Worm (Caenorhabditis elegans): ENCODE data around the gene ZK616.3.

Gene ZK616.3

DNA sequence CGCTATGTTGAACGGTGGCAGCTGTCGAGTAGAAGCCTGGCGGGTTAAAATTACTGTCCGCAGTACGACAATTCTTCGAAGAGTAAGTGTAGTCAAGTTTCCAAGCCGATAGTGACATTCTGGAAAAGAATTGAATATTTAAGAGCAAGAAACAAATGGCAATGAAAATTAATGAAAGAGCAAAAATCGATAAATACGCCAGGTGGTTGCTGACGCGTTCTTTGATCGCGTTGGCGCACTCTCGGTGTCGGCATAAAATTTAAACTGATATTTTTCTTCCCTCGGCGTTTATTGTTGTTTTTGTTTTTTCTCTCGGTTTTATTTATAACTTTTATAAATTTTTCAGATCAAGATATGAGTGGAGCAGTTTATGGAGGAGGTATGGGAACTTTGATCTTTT, 2.2 kb upstream of the ZK616.3 start, which contains the start of the genes perm-3 and swsn-6 (continued):
- TF ChIP-seq B0336.3 (GFP tag; IDR thresholded peaks at IDR 0.05) (peak; percentile 61), tbp1 (GFP tag; optimal IDR thresholded peaks at IDR 0.05) (peak; percentile 50), dpl-1 (GFP tag; optimal IDR thresholded peaks at IDR 0.05) (no peak), pha-4 (tag; optimal IDR thresholded peaks at IDR 0.05) (peak; percentile 0), lin-54 (GFP tag; optimal IDR thresholded peaks at IDR 0.05) (peak; percentile 81), sea-2 (GFP tag; IDR thresholded peaks at IDR 0.05) (no peak), hrde-1 (tag; optimal IDR thresholded peaks at IDR 0.05; ENCODE audit: borderline replicate concordance) (no peak), snpc-1.1 (tag; optimal IDR thresholded peaks at IDR 0.05; ENCODE audit: insufficient read depth) (no peak), F57A8.1 (GFP tag; optimal IDR thresholded peaks at IDR 0.05) (no peak), egl-44 (GFP tag; IDR thresholded peaks at IDR 0.05) (no peak), nhr-179 (tag; optimal IDR thresholded peaks at IDR 0.05) (no peak), C17E4.6 (GFP tag; IDR thresholded peaks at IDR 0.05) (no peak), lin-35 (GFP tag; optimal IDR thresholded peaks at IDR 0.05) (peak in 2 of 3 experiments; percentile 33 to 79), let-526 (GFP tag; IDR thresholded peaks at IDR 0.05) (no peak), B0035.1 (tag; optimal IDR thresholded peaks at IDR 0.05) (no peak), chd-7 (tag; optimal IDR thresholded peaks at IDR 0.05) (no peak), Y79H2A.3 (GFP tag; conservative IDR thresholded peaks at IDR 0.05) (no peak), snpc-4 (GFP tag; optimal IDR thresholded peaks at IDR 0.05) (peak; percentile 81), snpc-4 (tag; optimal IDR thresholded peaks at IDR 0.05) (peak; percentile 50 to 88 (median 77)), ekl-4 (GFP tag; IDR thresholded peaks at IDR 0.05) (peak; percentile 83), snpc-3.4 (tag; optimal IDR thresholded peaks at IDR 0.05) (no peak), nhr-27 (tag; optimal IDR thresholded peaks at IDR 0.05) (no peak), mel-28 (tag; optimal IDR thresholded peaks at IDR 0.05; ENCODE audit: borderline replicate concordance) (no peak), ztf-26 (tag; optimal IDR thresholded peaks at IDR 0.05) (no peak), ztf-3 (GFP tag; optimal IDR thresholded peaks at IDR 0.05) (no peak), nfyb-1 (GFP tag; IDR thresholded peaks at IDR 0.05) (no peak), tlf-1 (GFP tag; optimal IDR thresholded peaks at IDR 0.05) (no peak), repo-1 (tag; optimal IDR thresholded peaks at IDR 0.05) (no peak), F52B5.7 (tag; optimal IDR thresholded peaks at IDR 0.05) (no peak), F33H1.4 (GFP tag; IDR thresholded peaks at IDR 0.05) (peak; percentile 65), dox-1 (GFP tag; IDR thresholded peaks at IDR 0.05) (peak; percentile 83), ztf-25 (GFP tag; IDR thresholded peaks at IDR 0.05) (no peak), somi-1 (GFP tag; optimal IDR thresholded peaks at IDR 0.05) (no peak), rcor-1 (GFP tag; IDR thresholded peaks at IDR 0.05) (0 out of 2 replicates have a peak, but pooled peaks have one; percentile 30), ztf-28 (GFP tag; IDR thresholded peaks at IDR 0.05) (no peak), hlh-26 (GFP tag; conservative IDR thresholded peaks at IDR 0.05) (no peak), attf-3 (GFP tag; conservative IDR thresholded peaks at IDR 0.05) (no peak), atf-7 (tag; optimal IDR thresholded peaks at IDR 0.05) (no peak), zim-3 (tag; optimal IDR thresholded peaks at IDR 0.05) (no peak), mxl-1 (tag; optimal IDR thresholded peaks at IDR 0.05) (no peak), ceh-79 (tag; optimal IDR thresholded peaks at IDR 0.05) (no peak), pbrm-1 (GFP tag; IDR thresholded peaks at IDR 0.05) (peak; percentile 83), F55B11.4 (tag; optimal IDR thresholded peaks at IDR 0.05; ENCODE audit: borderline replicate concordance, insufficient read depth) (no peak), akir-1 (GFP tag; optimal IDR thresholded peaks at IDR 0.05) (no peak), ztf-18 (tag; optimal IDR thresholded peaks at IDR 0.05) (peak; percentile 96), rec-8 (tag; optimal IDR thresholded peaks at IDR 0.05) (no peak), nhr-90 (tag; optimal IDR thresholded peaks at IDR 0.05) (no peak), F57C9.4 (tag; optimal IDR thresholded peaks at IDR 0.05) (no peak), B0261.1 (tag; optimal IDR thresholded peaks at IDR 0.05) (no peak)

Measured in whole organism, young adult.